Worm (Caenorhabditis elegans) whole organism, L4 larva: Measurements from ENCODE around the gene F53F1.4.

Experiments used
- D1046.2 ChIP-seq: fragments of 200-800 bp; sonication (Bioruptor generic); IDR thresholded peaks from 2 replicates; pipeline ENCODE4 v1.3.6; 2022; ENCODE audit warnings: missing genetic modification characterization, missing compliant biosample characterization
- F26F4.8 ChIP-seq: fragments of 200-800 bp; sonication (Bioruptor generic); conservative IDR thresholded peaks from 2 replicates; pipeline ENCODE4 v1.3.6; 2022; ENCODE audit warnings: missing genetic modification characterization, missing compliant biosample characterization
- F49E8.2 ChIP-seq: sonication (generic microtip); optimal IDR thresholded peaks from 2 replicates; lab custom pipeline; 2016; ENCODE audit warnings: missing compliant biosample characterization, mild to moderate bottlenecking, missing genetic modification characterization, borderline replicate concordance
- T20F7.1 ChIP-seq: fragments of 200-800 bp; sonication (Bioruptor generic); optimal IDR thresholded peaks from 2 replicates; lab custom pipeline; 2018; ENCODE audit warnings: mild to moderate bottlenecking, missing genetic modification characterization, missing compliant biosample characterization
- Y75B8A.6 ChIP-seq: fragments of 200-800 bp; sonication (Bioruptor generic); IDR thresholded peaks from 2 replicates; pipeline ENCODE4 v1.3.6; 2022; ENCODE audit warnings: missing genetic modification reagents, missing genetic modification characterization, missing compliant biosample characterization
- ZK546.5 ChIP-seq, 2 experiments: sonication (generic microtip); optimal IDR thresholded peaks; 2 replicates each; lab custom pipeline; 2017; ENCODE audit warnings: missing biosample characterization in 2 of 2, missing genetic modification characterization in 2 of 2
- ama-1 ChIP-seq: fragments of 150-350 bp; optimal IDR thresholded peaks from 2 replicates; lab custom pipeline; 2014; ENCODE audit warnings: inconsistent platforms, mixed read lengths
- attf-4 ChIP-seq: sonication (generic microtip); optimal IDR thresholded peaks from 3 replicates; lab custom pipeline; 2017; ENCODE audit warnings: missing biosample characterization, missing genetic modification characterization
- ceh-20 ChIP-seq: fragments of 200-800 bp; sonication (Bioruptor generic); IDR thresholded peaks from 2 replicates; pipeline ENCODE4 v1.3.6; 2022; ENCODE audit warnings: missing genetic modification reagents, missing genetic modification characterization, missing compliant biosample characterization
- ctbp-1 ChIP-seq: fragments of 200-800 bp; sonication (Bioruptor generic); IDR thresholded peaks from 2 replicates; pipeline ENCODE4 v1.3.6; 2022; ENCODE audit warnings: missing genetic modification reagents, missing genetic modification characterization, missing compliant biosample characterization
- daf-12 ChIP-seq: fragments of 150-350 bp; optimal IDR thresholded peaks from 2 replicates; lab custom pipeline; 2014; ENCODE audit warnings: missing biosample characterization, missing genetic modification reagents, missing genetic modification characterization
- daf-19 ChIP-seq: fragments of 200-800 bp; sonication (Bioruptor generic); conservative IDR thresholded peaks from 2 replicates; pipeline ENCODE4 v1.3.6; 2022; ENCODE audit warnings: missing genetic modification characterization, missing compliant biosample characterization
- egl-27 ChIP-seq: sonication (generic microtip); optimal IDR thresholded peaks from 3 replicates; lab custom pipeline; 2017; ENCODE audit warnings: missing biosample characterization, missing genetic modification reagents, missing genetic modification characterization
- egl-43 ChIP-seq: fragments of 200-800 bp; sonication (Bioruptor generic); IDR thresholded peaks from 2 replicates; pipeline ENCODE4 v1.3.6; 2022; ENCODE audit warnings: missing genetic modification reagents, missing genetic modification characterization, missing compliant biosample characterization
- fkh-10 ChIP-seq: fragments of 150-350 bp; optimal IDR thresholded peaks from 2 replicates; lab custom pipeline; 2014; ENCODE audit warnings: missing biosample characterization, missing genetic modification reagents, missing genetic modification characterization
- gei-8 ChIP-seq: fragments of 200-800 bp; sonication (Bioruptor generic); optimal IDR thresholded peaks from 2 replicates; lab custom pipeline; 2018; ENCODE audit warnings: mild to moderate bottlenecking, missing genetic modification characterization, missing compliant biosample characterization
- hif-1 ChIP-seq, 2 experiments: sonication (generic microtip); optimal IDR thresholded peaks; 2 replicates each; lab custom pipeline; 2016 to 2017; ENCODE audit warnings: missing compliant biosample characterization in 2 of 2, missing genetic modification characterization in 2 of 2, missing genetic modification reagents in 2 of 2, missing genotype in 2 of 2, mild to moderate bottlenecking in 1 of 2
- hlh-11 ChIP-seq: fragments of 200-800 bp; sonication (Bioruptor generic); optimal IDR thresholded peaks from 2 replicates; lab custom pipeline; 2018; ENCODE audit warnings: mild to moderate bottlenecking, missing genetic modification characterization, missing compliant biosample characterization
- hmg-1.1 ChIP-seq: fragments of 200-800 bp; sonication (Bioruptor generic); IDR thresholded peaks from 2 replicates; pipeline ENCODE4 v1.3.6; 2022; ENCODE audit warnings: missing genetic modification reagents, missing genetic modification characterization, missing compliant biosample characterization
- jun-1 ChIP-seq: fragments of 150-350 bp; optimal IDR thresholded peaks from 2 replicates; lab custom pipeline; 2014; ENCODE audit warnings: missing biosample characterization, missing genetic modification reagents, missing genetic modification characterization
- lin-15B ChIP-seq: fragments of 150-350 bp; sonication (generic microtip); optimal IDR thresholded peaks from 3 replicates; lab custom pipeline; 2014; ENCODE audit warnings: missing biosample characterization, missing genetic modification characterization
- lin-38 ChIP-seq: fragments of 200-800 bp; sonication (Bioruptor generic); IDR thresholded peaks from 2 replicates; pipeline ENCODE4 v1.3.6; 2022; ENCODE audit warnings: missing genetic modification reagents, missing genetic modification characterization, missing compliant biosample characterization
- madf-5 ChIP-seq, 2 experiments: fragments of 200-800 bp; sonication (Bioruptor generic); IDR thresholded peaks; 2 replicates each; pipeline ENCODE4 v1.3.6; 2022; ENCODE audit warnings: missing compliant biosample characterization in 2 of 2, missing genetic modification characterization in 2 of 2
- mes-2 ChIP-seq: sonication (generic microtip); optimal IDR thresholded peaks from 2 replicates; lab custom pipeline; 2016; ENCODE audit warnings: missing genotype, mild to moderate bottlenecking, missing genetic modification characterization, missing compliant biosample characterization; ENCODE audit not compliant: poor library complexity, severe bottlenecking
- mxl-2 ChIP-seq: fragments of 200-800 bp; sonication (Bioruptor generic); conservative IDR thresholded peaks from 2 replicates; pipeline ENCODE4 v1.3.6; 2022; ENCODE audit warnings: missing genetic modification reagents, missing genetic modification characterization, missing compliant biosample characterization
- nhr-10 ChIP-seq: fragments of 150-350 bp; optimal IDR thresholded peaks from 2 replicates; lab custom pipeline; 2014; ENCODE audit warnings: missing biosample characterization, missing genetic modification characterization
- nhr-28 ChIP-seq: fragments of 150-350 bp; optimal IDR thresholded peaks from 2 replicates; lab custom pipeline; 2014; ENCODE audit warnings: missing biosample characterization, missing genetic modification characterization
- nhr-41 ChIP-seq: fragments of 200-800 bp; sonication (Bioruptor generic); IDR thresholded peaks from 2 replicates; pipeline ENCODE4 v1.3.6; 2022; ENCODE audit warnings: missing genetic modification reagents, missing genetic modification characterization, missing compliant biosample characterization
- nhr-76 ChIP-seq: fragments of 150-350 bp; optimal IDR thresholded peaks from 2 replicates; lab custom pipeline; 2014; ENCODE audit warnings: missing biosample characterization, missing genetic modification characterization
- php-3 ChIP-seq: fragments of 200-800 bp; sonication (Bioruptor generic); IDR thresholded peaks from 2 replicates; pipeline ENCODE4 v1.3.6; 2022; ENCODE audit warnings: missing genetic modification reagents, missing genetic modification characterization, missing compliant biosample characterization
- sdz-12 ChIP-seq: fragments of 200-800 bp; sonication (Bioruptor generic); optimal IDR thresholded peaks from 2 replicates; lab custom pipeline; 2018; ENCODE audit warnings: mild to moderate bottlenecking, missing genetic modification characterization, missing compliant biosample characterization
- set-16 ChIP-seq: fragments of 200-800 bp; sonication (Bioruptor generic); IDR thresholded peaks from 2 replicates; pipeline ENCODE4 v1.3.6; 2022; ENCODE audit warnings: missing genetic modification reagents, missing genetic modification characterization, missing compliant biosample characterization
- skn-1 ChIP-seq: fragments of 150-350 bp; optimal IDR thresholded peaks from 2 replicates; lab custom pipeline; 2014; ENCODE audit warnings: missing biosample characterization, missing genetic modification characterization
- tra-1 ChIP-seq: fragments of 200-800 bp; sonication (Bioruptor generic); IDR thresholded peaks from 2 replicates; pipeline ENCODE4 v1.3.6; 2022; ENCODE audit warnings: missing genetic modification reagents, missing genetic modification characterization, missing compliant biosample characterization
- unc-130 ChIP-seq: sonication (generic microtip); optimal IDR thresholded peaks from 2 replicates; lab custom pipeline; 2016; ENCODE audit warnings: missing genetic modification reagents, missing genetic modification characterization, missing compliant biosample characterization
- unc-62 ChIP-seq, 3 experiments: fragments of 150-350 bp in 1 of 3; sonication (generic microtip); optimal IDR thresholded peaks in 2 of 3; peaks in 1 of 3; 1 replicate in 1 of 3; 2 replicates in 2 of 3; lab custom pipeline; 2014 to 2017; ENCODE audit warnings: missing biosample characterization in 3 of 3, missing genetic modification characterization in 3 of 3, missing genetic modification reagents in 3 of 3, missing genotype in 1 of 3
- vab-7 ChIP-seq: fragments of 200-800 bp; sonication (Bioruptor generic); IDR thresholded peaks from 2 replicates; pipeline ENCODE4 v1.3.6; 2022; ENCODE audit warnings: missing genetic modification reagents, missing genetic modification characterization, missing compliant biosample characterization
- zfp-2 ChIP-seq: sonication (generic microtip); optimal IDR thresholded peaks from 2 replicates; lab custom pipeline; 2016; ENCODE audit warnings: mild to moderate bottlenecking, missing genetic modification characterization, missing compliant biosample characterization
- ztf-7 ChIP-seq: fragments of 150-350 bp; optimal IDR thresholded peaks from 2 replicates; lab custom pipeline; 2014; ENCODE audit warnings: missing biosample characterization, missing genetic modification characterization

Gene F53F1.4

ce11 chrV:13394968-13395367, 15.9 kb upstream of the F53F1.4 start:
- TF ChIP-seq set-16 (GFP tag; lab: Robert Waterston, UW) (0 out of 2 replicates have a peak, but pooled peaks have one; percentile 16), egl-43 (GFP tag; lab: Robert Waterston, UW) (peak; percentile 55; the same call in 1 of the 2 replicates), ceh-20 (GFP tag; lab: Robert Waterston, UW) (0 out of 2 replicates have a peak, but pooled peaks have one; percentile 12), php-3 (no peak), unc-62 (GFP tag; optimal IDR thresholded peaks at IDR 0.05 in 1 of 2; lab: Kevin White, UChicago) (peak in 1 of 2 experiments; percentile 82), unc-62 (tag; optimal IDR thresholded peaks at IDR 0.05; lab: Kevin White, UChicago) (no peak)

- TF ChIP-seq zfp-2 (tag; lab: Kevin White, UChicago) (no peak), ztf-7 (no peak), nhr-28 (tag; lab: Kevin White, UChicago) (no peak), nhr-41 (GFP tag; lab: Robert Waterston, UW) (no peak), attf-4 (tag; lab: Kevin White, UChicago) (no peak), jun-1 (no peak), gei-8 (GFP tag; lab: Kevin White, UChicago) (peak; percentile 4), hif-1 (tag; optimal IDR thresholded peaks at IDR 0.05; lab: Kevin White, UChicago) (no peak), F26F4.8 (GFP tag; lab: Robert Waterston, UW) (no peak), lin-38 (no peak), daf-19 (GFP tag; lab: Robert Waterston, UW) (no peak), ctbp-1 (GFP tag; lab: Robert Waterston, UW) (0 out of 2 replicates have a peak, but pooled peaks have one; percentile 43), vab-7 (GFP tag; lab: Robert Waterston, UW) (0 out of 2 replicates have a peak, but pooled peaks have one; percentile 7), lin-15B (no peak), tra-1 (no peak), D1046.2 (GFP tag; lab: Robert Waterston, UW) (no peak), egl-43 (GFP tag; lab: Robert Waterston, UW) (no peak), fkh-10 (GFP tag; lab: Kevin White, UChicago) (no peak), egl-27 (tag; lab: Kevin White, UChicago) (no peak), F49E8.2 (tag; lab: Kevin White, UChicago) (no peak), Y75B8A.6 (GFP tag; lab: Robert Waterston, UW) (no peak), T20F7.1 (GFP tag; lab: Kevin White, UChicago) (no peak), daf-12 (tag; lab: Kevin White, UChicago) (no peak), mxl-2 (GFP tag; lab: Robert Waterston, UW) (no peak), hmg-1.1 (peak; percentile 28), hlh-11 (tag; lab: Kevin White, UChicago) (no peak), skn-1 (tag; lab: Kevin White, UChicago) (no peak), nhr-76 (no peak), ama-1 (no peak), unc-130 (GFP tag; lab: Kevin White, UChicago) (no peak), ZK546.5 (tag; optimal IDR thresholded peaks at IDR 0.05; lab: Kevin White, UChicago) (no peak), madf-5 (GFP tag; IDR thresholded peaks at IDR 0.05; lab: Robert Waterston, UW) (0 out of 4 replicates have a peak, but pooled peaks of 1 of the 2 experiments have one; percentile 41), mes-2 (tag; lab: Kevin White, UChicago) (peak; percentile 15), unc-62 (GFP tag; optimal IDR thresholded peaks at IDR 0.05 in 1 of 2; lab: Kevin White, UChicago) (no peak), unc-62 (tag; optimal IDR thresholded peaks at IDR 0.05; lab: Kevin White, UChicago) (no peak), sdz-12 (GFP tag; lab: Kevin White, UChicago) (no peak), nhr-10 (tag; lab: Kevin White, UChicago) (no peak)
These were observed 14.5 kb upstream of the F53F1.4 start for ce11 chrV:13396426-13396825.
